Worm (Caenorhabditis elegans) whole organism, L3 larva: ENCODE data around the gene rpl-2.

ENCODE experiments used
- egl-5 ChIP-seq: fragments of 150-350 bp; optimal IDR thresholded peaks from 2 replicates; lab custom pipeline; 2017; ENCODE audit warnings: missing biosample characterization, missing genetic modification reagents, missing genetic modification characterization, inconsistent platforms
- elt-2 ChIP-seq: sonication (generic microtip); optimal IDR thresholded peaks from 2 replicates; lab custom pipeline; 2016; ENCODE audit warnings: missing genetic modification reagents, mild to moderate bottlenecking, missing genetic modification characterization, missing compliant biosample characterization
- elt-3 ChIP-seq, 3 experiments: fragments of 150-350 bp in 1 of 3; sonication (generic microtip) in 2 of 3; optimal IDR thresholded peaks; 2 replicates in 2 of 3; 4 replicates in 1 of 3; lab custom pipeline; 2014 to 2017; ENCODE audit warnings: missing biosample characterization in 3 of 3, missing genetic modification characterization in 3 of 3
- mdl-1 ChIP-seq: fragments of 150-350 bp; optimal IDR thresholded peaks from 2 replicates; lab custom pipeline; 2014; ENCODE audit warnings: missing biosample characterization, missing genetic modification characterization
- nhr-12 ChIP-seq: fragments of 150-350 bp; optimal IDR thresholded peaks from 2 replicates; lab custom pipeline; 2014; ENCODE audit warnings: missing biosample characterization, missing genetic modification characterization
- nhr-237 ChIP-seq: fragments of 150-350 bp; optimal IDR thresholded peaks from 2 replicates; lab custom pipeline; 2014; ENCODE audit warnings: missing biosample characterization, missing genetic modification characterization
- skn-1 ChIP-seq: fragments of 150-350 bp; optimal IDR thresholded peaks from 2 replicates; lab custom pipeline; 2014; ENCODE audit warnings: missing biosample characterization, missing genetic modification characterization
- ztf-11 ChIP-seq: fragments of 150-350 bp; optimal IDR thresholded peaks from 2 replicates; lab custom pipeline; 2014; ENCODE audit warnings: missing biosample characterization, missing genetic modification characterization

DNA sequence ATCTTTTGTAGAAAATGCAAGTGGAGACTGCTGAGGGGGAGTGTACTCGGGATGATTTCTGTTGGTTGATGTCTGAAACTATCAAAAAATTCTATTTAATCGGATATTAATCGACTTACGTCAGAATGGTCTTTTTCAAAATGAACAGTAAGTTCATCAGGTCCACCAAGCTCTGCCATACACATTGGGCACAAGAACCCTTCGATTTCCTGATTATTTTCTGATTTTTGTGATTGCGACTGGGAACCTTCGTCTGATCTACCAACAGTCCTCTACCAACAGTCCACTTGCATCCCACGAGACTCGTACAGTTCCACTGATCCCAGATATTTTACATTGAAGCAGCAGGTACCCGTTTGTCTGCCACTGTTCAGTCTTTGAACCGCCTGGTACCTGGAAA is 4.5 kb upstream of the rpl-2 start:
- TF ChIP-seq ztf-11 (no peak), mdl-1 (tag; lab: Kevin White, UChicago) (no peak), skn-1 (tag; lab: Kevin White, UChicago) (no peak), nhr-237 (tag; lab: Kevin White, UChicago) (no peak), elt-3 (tag; optimal IDR thresholded peaks at IDR 0.05; lab: Kevin White, UChicago) (no peak), nhr-12 (tag; lab: Kevin White, UChicago) (no peak), elt-2 (tag; lab: Kevin White, UChicago) (no peak), egl-5 (tag; lab: Kevin White, UChicago) (no peak)
